Worm (Caenorhabditis elegans) whole organism, late embryonic: ENCODE results near the gene F14D7.6.

ENCODE experiments used
- F13H6.1 ChIP-seq: sonication (generic microtip); optimal IDR thresholded peaks from 2 replicates; lab custom pipeline; 2016; ENCODE audit warnings: missing genetic modification characterization, missing compliant biosample characterization
- ceh-18 ChIP-seq: sonication (generic microtip); optimal IDR thresholded peaks from 2 replicates; lab custom pipeline; 2016; ENCODE audit warnings: missing genetic modification characterization, missing compliant biosample characterization
- ceh-19 ChIP-seq: fragments of 200-800 bp; sonication (Bioruptor generic); optimal IDR thresholded peaks from 2 replicates; lab custom pipeline; 2018; ENCODE audit warnings: mild to moderate bottlenecking, missing genetic modification characterization, missing compliant biosample characterization
- ceh-31 ChIP-seq: sonication (generic microtip); optimal IDR thresholded peaks from 2 replicates; lab custom pipeline; 2016; ENCODE audit warnings: missing genetic modification characterization, missing compliant biosample characterization
- ceh-45 ChIP-seq: fragments of 200-800 bp; sonication (Bioruptor generic); IDR thresholded peaks from 2 replicates; pipeline ENCODE4 v1.3.6; 2022; ENCODE audit warnings: missing genetic modification reagents, missing genetic modification characterization, missing compliant biosample characterization
- ceh-48 ChIP-seq: sonication (generic microtip); optimal IDR thresholded peaks from 2 replicates; lab custom pipeline; 2016; ENCODE audit warnings: missing genetic modification characterization, inconsistent platforms, missing compliant biosample characterization
- ceh-9 ChIP-seq: sonication (generic microtip); optimal IDR thresholded peaks from 2 replicates; lab custom pipeline; 2016; ENCODE audit warnings: mild to moderate bottlenecking, missing genetic modification characterization, inconsistent platforms, missing compliant biosample characterization
- che-1 ChIP-seq: sonication (generic microtip); optimal IDR thresholded peaks from 2 replicates; lab custom pipeline; 2016; ENCODE audit warnings: mild to moderate bottlenecking, missing genetic modification characterization, missing compliant biosample characterization
- fkh-10 ChIP-seq: fragments of 150-350 bp; optimal IDR thresholded peaks from 2 replicates; lab custom pipeline; 2014; ENCODE audit warnings: missing biosample characterization, missing genetic modification reagents, missing genetic modification characterization
- hlh-15 ChIP-seq: sonication (generic microtip); optimal IDR thresholded peaks from 2 replicates; lab custom pipeline; 2016; ENCODE audit warnings: missing genetic modification characterization, missing compliant biosample characterization
- hlh-30 ChIP-seq: sonication (generic microtip); optimal IDR thresholded peaks from 2 replicates; lab custom pipeline; 2017; ENCODE audit warnings: antibody characterized with exemption, missing genetic modification characterization, missing compliant biosample characterization; ENCODE audit not compliant: insufficient read depth
- hlh-8 ChIP-seq: sonication (generic microtip); optimal IDR thresholded peaks from 2 replicates; lab custom pipeline; 2016; ENCODE audit warnings: missing genotype, missing genetic modification characterization, missing compliant biosample characterization
- lim-6 ChIP-seq: sonication (generic microtip); optimal IDR thresholded peaks from 2 replicates; lab custom pipeline; 2016; ENCODE audit warnings: missing genetic modification characterization, missing compliant biosample characterization
- lin-11 ChIP-seq: fragments of 200-800 bp; sonication (Bioruptor generic); optimal IDR thresholded peaks from 2 replicates; lab custom pipeline; 2018; ENCODE audit warnings: mild to moderate bottlenecking, missing genetic modification characterization, missing compliant biosample characterization
- madf-2 ChIP-seq: sonication (generic microtip); optimal IDR thresholded peaks from 2 replicates; lab custom pipeline; 2017; ENCODE audit warnings: missing genetic modification characterization, missing compliant biosample characterization
- nfya-1 ChIP-seq: sonication (generic microtip); optimal IDR thresholded peaks from 2 replicates; lab custom pipeline; 2017; ENCODE audit warnings: missing genetic modification characterization, mild to moderate bottlenecking, missing compliant biosample characterization, antibody characterized with exemption, moderate library complexity
- pag-3 ChIP-seq: sonication (generic microtip); optimal IDR thresholded peaks from 2 replicates; lab custom pipeline; 2016; ENCODE audit warnings: missing compliant biosample characterization, missing genetic modification characterization, borderline replicate concordance
- pat-9 ChIP-seq: fragments of 200-800 bp; sonication (Bioruptor generic); optimal IDR thresholded peaks from 2 replicates; lab custom pipeline; 2018; ENCODE audit warnings: mild to moderate bottlenecking, missing genetic modification characterization, moderate library complexity, missing compliant biosample characterization
- pha-2 ChIP-seq: sonication (generic microtip); optimal IDR thresholded peaks from 2 replicates; lab custom pipeline; 2017; ENCODE audit warnings: mild to moderate bottlenecking, missing genetic modification characterization, missing compliant biosample characterization
- pqm-1 ChIP-seq: sonication (generic microtip); optimal IDR thresholded peaks from 2 replicates; lab custom pipeline; 2016; ENCODE audit warnings: missing genetic modification characterization, missing compliant biosample characterization
- rnt-1 ChIP-seq: sonication (generic microtip); optimal IDR thresholded peaks from 2 replicates; lab custom pipeline; 2016; ENCODE audit warnings: missing genetic modification characterization, missing compliant biosample characterization
- syd-9 ChIP-seq: sonication (generic microtip); optimal IDR thresholded peaks from 2 replicates; lab custom pipeline; 2016; ENCODE audit warnings: mild to moderate bottlenecking, missing genetic modification characterization, moderate library complexity, missing compliant biosample characterization
- tbx-7 ChIP-seq: sonication (generic microtip); optimal IDR thresholded peaks from 2 replicates; lab custom pipeline; 2016; ENCODE audit warnings: missing genotype, missing genetic modification characterization, missing compliant biosample characterization
- ztf-16 ChIP-seq: sonication (generic microtip); optimal IDR thresholded peaks from 2 replicates; lab custom pipeline; 2017; ENCODE audit warnings: missing genetic modification characterization, missing compliant biosample characterization

The F14D7.6 gene

DNA sequence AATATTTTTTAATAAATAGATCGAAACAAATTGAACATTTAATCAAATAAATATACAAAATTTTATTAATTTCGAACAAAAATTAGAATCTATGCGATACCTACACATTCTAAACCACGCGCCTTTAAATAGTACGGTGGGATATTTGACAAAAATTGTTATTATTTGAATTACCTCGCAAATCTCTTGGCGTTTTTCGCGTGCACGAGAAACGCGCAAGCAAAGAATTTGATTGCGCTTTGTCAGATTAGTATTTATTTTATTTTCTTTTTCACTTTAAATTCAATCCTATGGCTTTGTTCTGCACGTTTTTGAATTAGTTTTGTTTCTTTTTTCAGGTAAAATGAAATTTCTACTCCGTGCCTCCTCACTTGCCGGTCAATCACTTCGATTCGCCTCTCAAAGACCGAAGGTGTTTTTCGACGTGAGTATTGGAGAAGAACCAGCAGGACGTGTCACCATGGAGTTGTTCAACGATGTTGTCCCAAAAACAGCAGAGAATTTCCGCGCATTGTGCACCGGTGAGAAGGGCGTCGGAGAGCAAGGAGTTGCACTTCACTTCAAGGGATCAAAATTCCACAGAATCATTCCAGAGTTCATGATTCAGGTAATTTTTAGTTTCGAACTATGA is 54.6 kb downstream of the F14D7.6 start, which contains the start of gene cyn-1 (continued):
- TF ChIP-seq ceh-45 (no peak), ceh-19 (GFP tag; lab: Kevin White, UChicago) (no peak), rnt-1 (tag; lab: Kevin White, UChicago) (no peak), F13H6.1 (tag; lab: Kevin White, UChicago) (no peak), hlh-30 (tag; lab: Kevin White, UChicago) (no peak), hlh-8 (no peak), ceh-31 (tag; lab: Kevin White, UChicago) (peak; percentile 52), fkh-10 (GFP tag; lab: Kevin White, UChicago) (no peak), pag-3 (tag; lab: Kevin White, UChicago) (no peak), ceh-9 (tag; lab: Kevin White, UChicago) (no peak), pqm-1 (tag; lab: Kevin White, UChicago) (no peak), madf-2 (tag; lab: Kevin White, UChicago) (no peak), che-1 (no peak), lim-6 (tag; lab: Kevin White, UChicago) (no peak), pha-2 (tag; lab: Kevin White, UChicago) (no peak), lin-11 (no peak), nfya-1 (tag; lab: Kevin White, UChicago) (peak; percentile 81), ztf-16 (tag; lab: Kevin White, UChicago) (no peak), hlh-15 (tag; lab: Kevin White, UChicago) (no peak), pat-9 (tag; lab: Kevin White, UChicago) (no peak), ceh-18 (peak; percentile 33), ceh-48 (tag; lab: Kevin White, UChicago) (peak; percentile 28), tbx-7 (tag; lab: Kevin White, UChicago) (no peak), syd-9 (tag; lab: Kevin White, UChicago) (no peak)
